Fruit fly (Drosophila melanogaster) whole organism, embryonic: ENCODE results near the gene Idgf4.
A peak's percentile ranks its signal among the peaks of the same experiment; 100 is the strongest.

ENCODE experiments used
- Aef1 ChIP-seq: fragments of 200-800 bp; sonication (Bioruptor generic); IDR thresholded peaks from 3 replicates; pipeline ENCODE4 v1.3.6; 2022; ENCODE audit warnings: missing biosample characterization, missing genetic modification characterization
- Awh ChIP-seq: fragments of 200-800 bp; sonication (Bioruptor generic); IDR thresholded peaks from 2 replicates; pipeline ENCODE4, ENCODE4 v1.3.6; 2022; ENCODE audit warnings: missing biosample characterization, missing genetic modification characterization
- B-H2 ChIP-seq: fragments of 200-800 bp; sonication (Bioruptor generic); optimal IDR thresholded peaks from 2 replicates; lab custom pipeline; 2018; ENCODE audit warnings: missing biosample characterization, mild to moderate bottlenecking, missing genetic modification characterization
- CG10274 ChIP-seq: fragments of 200-800 bp; sonication (Bioruptor generic); optimal IDR thresholded peaks from 3 replicates; lab custom pipeline; 2017; ENCODE audit warnings: missing biosample characterization, mild to moderate bottlenecking, missing genetic modification characterization
- CG10543 ChIP-seq: fragments of 200-800 bp; sonication (Bioruptor generic); optimal IDR thresholded peaks from 3 replicates; lab custom pipeline; 2017; ENCODE audit warnings: missing biosample characterization, mild to moderate bottlenecking, missing genetic modification characterization, moderate library complexity
- CG10565 ChIP-seq: fragments of 200-800 bp; sonication (Bioruptor generic); optimal IDR thresholded peaks from 3 replicates; lab custom pipeline; 2016; ENCODE audit warnings: missing biosample characterization, mild to moderate bottlenecking, missing genetic modification characterization
- CG10979 ChIP-seq: fragments of 200-800 bp; sonication (Bioruptor generic); optimal IDR thresholded peaks from 2 replicates; lab custom pipeline; 2018; ENCODE audit warnings: missing biosample characterization, mild to moderate bottlenecking, missing genetic modification characterization, moderate library complexity
- CG11085 ChIP-seq: fragments of 200-800 bp; sonication (Bioruptor generic); IDR thresholded peaks from 2 replicates; pipeline ENCODE4 v1.3.6; 2022; ENCODE audit warnings: missing biosample characterization, missing genetic modification characterization
- CG11093 ChIP-seq: fragments of 200-800 bp; sonication (Bioruptor generic); IDR thresholded peaks from 3 replicates; pipeline ENCODE4 v1.3.6; 2022; ENCODE audit warnings: missing biosample characterization, missing genetic modification characterization
- CG12155 ChIP-seq: fragments of 200-800 bp; sonication (Bioruptor generic); optimal IDR thresholded peaks from 3 replicates; lab custom pipeline; 2016; ENCODE audit warnings: missing biosample characterization, missing genetic modification characterization
- CG15479 ChIP-seq: fragments of 200-800 bp; sonication (Bioruptor generic); optimal IDR thresholded peaks from 3 replicates; lab custom pipeline; 2019; ENCODE audit warnings: missing biosample characterization, mild to moderate bottlenecking, missing genetic modification characterization, moderate library complexity
- CG16813 ChIP-seq: fragments of 200-800 bp; sonication (Bioruptor generic); IDR thresholded peaks from 3 replicates; pipeline ENCODE4 v1.3.6; 2022; ENCODE audit warnings: missing biosample characterization, missing genetic modification characterization; ENCODE audit not compliant: partially characterized antibody
- CG17802 ChIP-seq: fragments of 200-800 bp; sonication (Bioruptor generic); optimal IDR thresholded peaks from 2 replicates; lab custom pipeline; 2018; ENCODE audit warnings: missing biosample characterization, mild to moderate bottlenecking, missing genetic modification characterization, moderate library complexity
- CG17829 ChIP-seq: fragments of 200-800 bp; optimal IDR thresholded peaks from 2 replicates; lab custom pipeline; 2019; ENCODE audit warnings: missing biosample characterization, mild to moderate bottlenecking, missing genetic modification characterization, moderate library complexity
- CG31388 ChIP-seq: fragments of 200-800 bp; sonication (Bioruptor generic); optimal IDR thresholded peaks from 2 replicates; lab custom pipeline; 2016; ENCODE audit warnings: missing biosample characterization, missing genetic modification characterization
- CG3281 ChIP-seq: fragments of 200-800 bp; sonication (Bioruptor generic); optimal IDR thresholded peaks from 3 replicates; lab custom pipeline; 2017; ENCODE audit warnings: missing biosample characterization, mild to moderate bottlenecking, missing genetic modification characterization
- CG6683 ChIP-seq: fragments of 200-800 bp; sonication (Bioruptor generic); optimal IDR thresholded peaks from 2 replicates; lab custom pipeline; 2017; ENCODE audit warnings: missing biosample characterization, mild to moderate bottlenecking, missing genetic modification characterization, missing genetic modification reagents
- CG7556 ChIP-seq: fragments of 200-800 bp; sonication (Bioruptor generic); optimal IDR thresholded peaks from 2 replicates; lab custom pipeline; 2017; ENCODE audit warnings: missing biosample characterization, mild to moderate bottlenecking, missing genetic modification characterization
- CG8281 ChIP-seq: fragments of 200-800 bp; sonication (Bioruptor generic); optimal IDR thresholded peaks from 2 replicates; lab custom pipeline; 2018; ENCODE audit warnings: missing biosample characterization, mild to moderate bottlenecking, missing genetic modification characterization, moderate library complexity
- CG8924 ChIP-seq: fragments of 200-800 bp; optimal IDR thresholded peaks from 3 replicates; lab custom pipeline; 2019; ENCODE audit warnings: missing biosample characterization, mild to moderate bottlenecking, missing genetic modification characterization, moderate library complexity
- CG9609 ChIP-seq: fragments of 200-800 bp; sonication (Bioruptor generic); optimal IDR thresholded peaks from 3 replicates; lab custom pipeline; 2016; ENCODE audit warnings: missing biosample characterization, missing genetic modification characterization
- CTCF ChIP-seq: fragments of 200-800 bp; sonication (Bioruptor generic); optimal IDR thresholded peaks from 2 replicates; lab custom pipeline; 2017; ENCODE audit warnings: missing biosample characterization, mild to moderate bottlenecking, missing genetic modification characterization, moderate library complexity
- Dfd ChIP-seq, 2 experiments: fragments of >200 bp; optimal IDR thresholded peaks; 2 replicates each; lab custom pipeline; 2017; ENCODE audit warnings: missing biosample characterization in 2 of 2, missing genetic modification characterization in 2 of 2
- Dip3 ChIP-seq: fragments of 200-800 bp; sonication (Bioruptor generic); optimal IDR thresholded peaks from 3 replicates; lab custom pipeline; 2016; ENCODE audit warnings: missing biosample characterization, missing genetic modification characterization
- E2f2 ChIP-seq: fragments of 200-800 bp; sonication (Bioruptor generic); IDR thresholded peaks from 2 replicates; pipeline ENCODE4 v1.3.6; 2022; ENCODE audit warnings: missing biosample characterization, missing genetic modification characterization
- Fer2 ChIP-seq: fragments of 200-800 bp; sonication (Bioruptor generic); optimal IDR thresholded peaks from 2 replicates; lab custom pipeline; 2018; ENCODE audit warnings: missing biosample characterization, mild to moderate bottlenecking, missing genetic modification characterization, moderate library complexity
- H2.0 ChIP-seq: fragments of 200-800 bp; sonication (Bioruptor generic); IDR thresholded peaks from 2 replicates; pipeline ENCODE4 v1.3.6; 2022; ENCODE audit warnings: missing biosample characterization, missing genetic modification characterization
- Hey ChIP-seq: fragments of 200-800 bp; sonication (Bioruptor generic); optimal IDR thresholded peaks from 3 replicates; lab custom pipeline; 2018; ENCODE audit warnings: missing biosample characterization, mild to moderate bottlenecking, missing genetic modification characterization
- Mad ChIP-seq: fragments of 200-800 bp; sonication (Bioruptor generic); optimal IDR thresholded peaks from 2 replicates; lab custom pipeline; 2016; ENCODE audit warnings: missing biosample characterization, missing genetic modification characterization
- Meics ChIP-seq: fragments of 200-800 bp; sonication (Bioruptor generic); optimal IDR thresholded peaks from 2 replicates; lab custom pipeline; 2017; ENCODE audit warnings: missing biosample characterization, mild to moderate bottlenecking, missing genetic modification characterization
- NFAT ChIP-seq: fragments of 200-800 bp; sonication (Bioruptor generic); IDR thresholded peaks from 2 replicates; pipeline ENCODE4 v1.3.6; 2022; ENCODE audit warnings: missing biosample characterization, missing genetic modification characterization
- Neu2 ChIP-seq: fragments of 200-800 bp; sonication (Bioruptor generic); optimal IDR thresholded peaks from 3 replicates; lab custom pipeline; 2016; ENCODE audit warnings: missing biosample characterization, missing genetic modification characterization, borderline replicate concordance
- Oli ChIP-seq: fragments of 200-800 bp; sonication (Bioruptor generic); optimal IDR thresholded peaks from 2 replicates; lab custom pipeline; 2018; ENCODE audit warnings: missing biosample characterization, mild to moderate bottlenecking, missing genetic modification characterization, moderate library complexity
- Scr ChIP-seq: fragments of 200-800 bp; sonication (Bioruptor generic); IDR thresholded peaks from 2 replicates; pipeline ENCODE4 v1.3.6; 2022; ENCODE audit warnings: missing biosample characterization, missing genetic modification characterization; ENCODE audit not compliant: partially characterized antibody
- Sox102F ChIP-seq: fragments of 200-800 bp; sonication (Bioruptor generic); optimal IDR thresholded peaks from 2 replicates; lab custom pipeline; 2018; ENCODE audit warnings: missing biosample characterization, mild to moderate bottlenecking, missing genetic modification characterization, moderate library complexity
- ci ChIP-seq: fragments of 200-800 bp; sonication (Bioruptor generic); IDR thresholded peaks from 3 replicates; pipeline ENCODE4 v1.3.6; 2022; ENCODE audit warnings: missing biosample characterization, missing genetic modification characterization
- cwo ChIP-seq: fragments of 200-800 bp; sonication (Bioruptor generic); optimal IDR thresholded peaks from 3 replicates; lab custom pipeline; 2017; ENCODE audit warnings: missing biosample characterization, missing genetic modification characterization, mild to moderate bottlenecking, moderate library complexity, missing genetic modification reagents
- ems ChIP-seq: fragments of 200-800 bp; sonication (Bioruptor generic); optimal IDR thresholded peaks from 3 replicates; lab custom pipeline; 2016; ENCODE audit warnings: missing biosample characterization, missing genetic modification characterization
- fu2 ChIP-seq: fragments of 200-800 bp; sonication (Bioruptor generic); optimal IDR thresholded peaks from 2 replicates; lab custom pipeline; 2016; ENCODE audit warnings: missing biosample characterization, missing genetic modification characterization
- gfzf ChIP-seq: fragments of 200-800 bp; sonication (Bioruptor generic); optimal IDR thresholded peaks from 2 replicates; lab custom pipeline; 2016; ENCODE audit warnings: missing biosample characterization, mild to moderate bottlenecking, missing genetic modification characterization, moderate library complexity
- gsb-n ChIP-seq: fragments of 200-800 bp; sonication (Bioruptor generic); optimal IDR thresholded peaks from 3 replicates; lab custom pipeline; 2018; ENCODE audit warnings: missing biosample characterization, mild to moderate bottlenecking, missing genetic modification characterization
- jumu ChIP-seq: fragments of 200-800 bp; sonication (Bioruptor generic); optimal IDR thresholded peaks from 3 replicates; lab custom pipeline; 2016; ENCODE audit warnings: missing biosample characterization, missing genetic modification characterization
- ken ChIP-seq: fragments of 200-800 bp; sonication (Bioruptor generic); IDR thresholded peaks from 3 replicates; pipeline ENCODE4 v1.3.6; 2022; ENCODE audit warnings: missing biosample characterization, missing genetic modification characterization
- klu ChIP-seq: fragments of 200-800 bp; sonication (Bioruptor generic); IDR thresholded peaks from 2 replicates; pipeline ENCODE4 v1.3.6; 2022; ENCODE audit warnings: missing biosample characterization, missing genetic modification characterization
- mirr ChIP-seq: fragments of 200-800 bp; sonication (Bioruptor generic); optimal IDR thresholded peaks from 3 replicates; lab custom pipeline; 2018; ENCODE audit warnings: missing biosample characterization, mild to moderate bottlenecking, missing genetic modification characterization
- prd ChIP-seq, 3 experiments: fragments of >200 bp in 2 of 3; fragments of 200-800 bp in 1 of 3; sonication (Bioruptor generic) in 1 of 3; optimal IDR thresholded peaks in 2 of 3; IDR thresholded peaks in 1 of 3; 2 replicates in 2 of 3; 3 replicates in 1 of 3; pipeline versions ENCODE4 v1.3.6 to Lab custom; 2017 to 2022; ENCODE audit warnings: missing biosample characterization in 1 of 3, missing genetic modification characterization in 1 of 3
- sd ChIP-seq: fragments of 200-800 bp; sonication (Bioruptor generic); optimal IDR thresholded peaks from 3 replicates; lab custom pipeline; 2018; ENCODE audit warnings: missing biosample characterization, mild to moderate bottlenecking, missing genetic modification characterization, moderate library complexity
- seq ChIP-seq: fragments of 200-800 bp; sonication (Bioruptor generic); IDR thresholded peaks from 2 replicates; pipeline ENCODE4 v1.3.6; 2022; ENCODE audit warnings: missing biosample characterization, missing genetic modification characterization
- stwl ChIP-seq: fragments of 200-800 bp; sonication (Bioruptor generic); optimal IDR thresholded peaks from 3 replicates; lab custom pipeline; 2018; ENCODE audit warnings: missing biosample characterization, mild to moderate bottlenecking, missing genetic modification characterization, moderate library complexity
- wek ChIP-seq: fragments of 200-800 bp; sonication (Bioruptor generic); optimal IDR thresholded peaks from 3 replicates; lab custom pipeline; 2018; ENCODE audit warnings: missing biosample characterization, mild to moderate bottlenecking, missing genetic modification characterization, moderate library complexity
- wor ChIP-seq: fragments of 200-800 bp; sonication (Bioruptor generic); IDR thresholded peaks from 2 replicates; pipeline ENCODE4 v1.3.6; 2022; ENCODE audit warnings: missing biosample characterization, missing genetic modification characterization

Idgf4 gene

dm6 chrX:9892834-9893233, 37.9 kb downstream of the Idgf4 start (continued):
- peak; percentile 61; the same call in 2 of the 3 replicates for TF ChIP-seq ken (GFP tag; lab: Robert Waterston, UW)
- 0 out of 3 replicates have a peak, but pooled peaks have one; percentile 34 for TF ChIP-seq CG11093 (GFP tag; lab: Robert Waterston, UW)
- no peak for TF ChIP-seq CG16813 (GFP tag; lab: Robert Waterston, UW)
- TF ChIP-seq CG10274 (GFP tag; lab: Kevin White, UChicago) = no peak
- no peak for TF ChIP-seq mirr (GFP tag; lab: Kevin White, UChicago)
- no peak for TF ChIP-seq sd (tag; lab: Kevin White, UChicago)
- TF ChIP-seq jumu (GFP tag; lab: Kevin White, UChicago) = no peak
- TF ChIP-seq seq (GFP tag; lab: Robert Waterston, UW) = no peak
- 0 out of 2 replicates have a peak, but pooled peaks have one; percentile 20 for TF ChIP-seq E2f2 (GFP tag; lab: Robert Waterston, UW)
- no peak for TF ChIP-seq stwl (tag; lab: Kevin White, UChicago)
- TF ChIP-seq CG6683 (GFP tag; lab: Kevin White, UChicago) = no peak
- TF ChIP-seq wor = no peak
- TF ChIP-seq cwo (GFP tag; lab: Kevin White, UChicago) = no peak
- no peak for TF ChIP-seq CG10565 (GFP tag; lab: Kevin White, UChicago)
- TF ChIP-seq ci = peak; percentile 58; the same call in 1 of the 3 replicates
- TF ChIP-seq CG3281 (GFP tag; lab: Kevin White, UChicago) = no peak
- no peak for TF ChIP-seq Fer2
- no peak for TF ChIP-seq Dfd (GFP tag; optimal IDR thresholded peaks at IDR 0.05; lab: Kevin White, UChicago)
- no peak for TF ChIP-seq Mad (GFP tag; lab: Kevin White, UChicago)
- TF ChIP-seq klu = no peak
- no peak for TF ChIP-seq wek (GFP tag; lab: Kevin White, UChicago)
- no peak for TF ChIP-seq CTCF
- TF ChIP-seq Dip3 (GFP tag; lab: Kevin White, UChicago) = no peak
- TF ChIP-seq H2.0 (GFP tag; lab: Robert Waterston, UW) = peak; percentile 55
- no peak for TF ChIP-seq ems (GFP tag; lab: Kevin White, UChicago)
- no peak for TF ChIP-seq gsb-n (tag; lab: Kevin White, UChicago)
- TF ChIP-seq Aef1 (GFP tag; lab: Robert Waterston, UW) = peak; percentile 50; the same call in 2 of the 3 replicates
- no peak for TF ChIP-seq CG12155
- TF ChIP-seq Neu2 (GFP tag; lab: Kevin White, UChicago) = no peak
- no peak for TF ChIP-seq CG10543
- TF ChIP-seq CG8924 (tag; lab: Kevin White, UChicago) = no peak
- TF ChIP-seq Hey (tag; lab: Kevin White, UChicago) = no peak
- no peak for TF ChIP-seq CG31388 (GFP tag; lab: Kevin White, UChicago)
- no peak for TF ChIP-seq prd (optimal IDR thresholded peaks at IDR 0.05; lab: Kevin White, UChicago)
- TF ChIP-seq prd (GFP tag; IDR thresholded peaks at IDR 0.05; lab: Robert Waterston, UW) = peak; percentile 63; the same call in 2 of the 3 replicates
- TF ChIP-seq fu2 = no peak
- TF ChIP-seq CG17829 (tag; lab: Kevin White, UChicago) = peak; percentile 8
- TF ChIP-seq CG11085 (GFP tag; lab: Robert Waterston, UW) = no peak
- TF ChIP-seq NFAT = no peak
- TF ChIP-seq gfzf = no peak
- no peak for TF ChIP-seq CG10979 (tag; lab: Kevin White, UChicago)
- TF ChIP-seq Sox102F (GFP tag; lab: Kevin White, UChicago) = peak; percentile 52
- no peak for TF ChIP-seq CG15479 (GFP tag; lab: Kevin White, UChicago)
- TF ChIP-seq CG8281 (tag; lab: Kevin White, UChicago) = no peak
- peak; percentile 1 for TF ChIP-seq CG9609 (GFP tag; lab: Kevin White, UChicago)
- TF ChIP-seq CG17802 = no peak
- TF ChIP-seq Meics (GFP tag; lab: Kevin White, UChicago) = no peak
- peak; percentile 34 for TF ChIP-seq Oli
- no peak for TF ChIP-seq CG7556
- no peak for TF ChIP-seq B-H2
- TF ChIP-seq Scr (GFP tag; lab: Robert Waterston, UW) = no peak
- TF ChIP-seq Awh (GFP tag; lab: Robert Waterston, UW) = no peak
